Worm (Caenorhabditis elegans) whole organism, L3 larva: Measurements from ENCODE around the gene ogdh-2.

Experiments
- ceh-16 ChIP-seq: sonication (generic microtip); optimal IDR thresholded peaks from 2 replicates; lab custom pipeline; 2017; ENCODE audit warnings: missing biosample characterization, missing genetic modification characterization
- egl-27 ChIP-seq: sonication (generic microtip); optimal IDR thresholded peaks from 4 replicates; lab custom pipeline; 2017; ENCODE audit warnings: missing biosample characterization, missing genetic modification reagents, missing genetic modification characterization
- fkh-10 ChIP-seq: sonication (generic microtip); optimal IDR thresholded peaks from 2 replicates; lab custom pipeline; 2017; ENCODE audit warnings: missing biosample characterization, missing genetic modification reagents, missing genetic modification characterization
- hmg-11 ChIP-seq: sonication (generic microtip); optimal IDR thresholded peaks from 2 replicates; lab custom pipeline; 2016; ENCODE audit warnings: missing genetic modification characterization, missing compliant biosample characterization
- nhr-11 ChIP-seq: fragments of 150-350 bp; optimal IDR thresholded peaks from 2 replicates; lab custom pipeline; 2014; ENCODE audit warnings: missing biosample characterization, missing genetic modification characterization
- nhr-28 ChIP-seq: fragments of 150-350 bp; optimal IDR thresholded peaks from 2 replicates; lab custom pipeline; 2014; ENCODE audit warnings: missing biosample characterization, missing genetic modification characterization
- skn-1 ChIP-seq: fragments of 150-350 bp; optimal IDR thresholded peaks from 2 replicates; lab custom pipeline; 2014; ENCODE audit warnings: missing biosample characterization, missing genetic modification characterization

DNA sequence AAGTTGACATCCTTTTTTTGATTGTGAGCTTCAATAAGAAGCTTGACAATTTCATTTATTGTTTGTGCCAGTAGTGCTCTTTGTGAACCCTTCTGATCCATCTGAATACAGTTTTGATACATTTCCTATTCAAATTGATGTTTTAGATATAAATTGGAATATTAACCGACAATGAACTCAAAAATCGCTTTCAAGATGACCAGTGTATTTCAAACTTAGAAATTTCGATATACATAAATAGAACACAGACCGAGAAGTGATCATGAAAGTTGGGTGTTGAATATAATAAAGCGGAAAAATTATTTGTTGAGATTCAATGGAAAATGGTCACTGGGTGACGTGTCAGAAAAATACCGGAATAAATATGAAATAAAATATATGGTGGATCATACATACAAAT lies 13.0 kb upstream of the ogdh-2 start, which contains the start of gene elpc-3:
- TF ChIP-seq nhr-28 (tag; lab: Kevin White, UChicago) = no peak
- TF ChIP-seq fkh-10 (GFP tag; lab: Kevin White, UChicago) = no peak
- no peak for TF ChIP-seq ceh-16
- TF ChIP-seq skn-1 (tag; lab: Kevin White, UChicago) = no peak
- TF ChIP-seq egl-27 (tag; lab: Kevin White, UChicago) = no peak
- TF ChIP-seq nhr-11 = no peak
- TF ChIP-seq hmg-11 = no peak
